Fruit fly (Drosophila melanogaster) S2 (cell line): ENCODE data around the gene Sap47.

Experiments
- CG8478 ChIP-seq: fragments of >200 bp; optimal IDR thresholded peaks from 2 replicates; lab custom pipeline; 2018
- CTCF ChIP-seq, 2 experiments: fragments of >200 bp; optimal IDR thresholded peaks; 2 replicates each; lab custom pipeline; 2018

- TF ChIP-seq CG8478 (lab: Kevin White, UChicago), result no peak
- TF ChIP-seq CTCF (optimal IDR thresholded peaks at IDR 0.05; lab: Kevin White, UChicago), result no peak
Measured at dm6 chr3R:15930050-15930449, 4.8 kb upstream of the Sap47 start.
